Worm (Caenorhabditis elegans) whole organism, late embryonic: Measurements from ENCODE around the gene cyp-33C4.

ENCODE experiments used
- ama-1 ChIP-seq: fragments of 150-350 bp; optimal IDR thresholded peaks from 2 replicates; lab custom pipeline; 2014
- ceh-14 ChIP-seq: sonication (generic microtip); optimal IDR thresholded peaks from 2 replicates; lab custom pipeline; 2016; ENCODE audit warnings: missing genotype, missing genetic modification characterization, missing compliant biosample characterization
- ceh-45 ChIP-seq: fragments of 200-800 bp; sonication (Bioruptor generic); IDR thresholded peaks from 2 replicates; pipeline ENCODE4 v1.3.6; 2022; ENCODE audit warnings: missing genetic modification reagents, missing genetic modification characterization, missing compliant biosample characterization
- hlh-6 ChIP-seq: sonication (generic microtip); optimal IDR thresholded peaks from 2 replicates; lab custom pipeline; 2016; ENCODE audit warnings: missing genotype, missing genetic modification characterization, missing compliant biosample characterization
- madf-2 ChIP-seq: sonication (generic microtip); optimal IDR thresholded peaks from 2 replicates; lab custom pipeline; 2017; ENCODE audit warnings: missing genetic modification characterization, missing compliant biosample characterization
- odd-2 ChIP-seq: sonication (generic microtip); optimal IDR thresholded peaks from 2 replicates; lab custom pipeline; 2017; ENCODE audit warnings: antibody characterized with exemption, mild to moderate bottlenecking, missing genetic modification characterization, missing compliant biosample characterization
- pag-3 ChIP-seq: sonication (generic microtip); optimal IDR thresholded peaks from 2 replicates; lab custom pipeline; 2016; ENCODE audit warnings: missing compliant biosample characterization, missing genetic modification characterization, borderline replicate concordance
- pha-2 ChIP-seq: sonication (generic microtip); optimal IDR thresholded peaks from 2 replicates; lab custom pipeline; 2017; ENCODE audit warnings: mild to moderate bottlenecking, missing genetic modification characterization, missing compliant biosample characterization
- sox-4 ChIP-seq: sonication (generic microtip); optimal IDR thresholded peaks from 2 replicates; lab custom pipeline; 2017; ENCODE audit warnings: mild to moderate bottlenecking, missing genetic modification characterization, inconsistent platforms, missing compliant biosample characterization
- unc-3 ChIP-seq, 2 experiments: fragments of 200-800 bp in 1 of 2; sonication (Bioruptor generic) in 1 of 2; sonication (generic microtip) in 1 of 2; conservative IDR thresholded peaks in 1 of 2; optimal IDR thresholded peaks in 1 of 2; 2 replicates each; pipeline versions ENCODE4 v1.3.6 to Lab custom; 2016 to 2022; ENCODE audit warnings: missing compliant biosample characterization in 2 of 2, missing genetic modification characterization in 2 of 2, missing genetic modification reagents in 1 of 2

cyp-33C4 gene

ce11 chrV:2285107-2285506 lies 49.2 kb downstream of the cyp-33C4 start, which contains the start of gene nhr-227:
TSS of gene nhr-227 (plus strand) at chrV:2285432.
- TF ChIP-seq unc-3 (GFP tag; conservative IDR thresholded peaks at IDR 0.05; lab: Robert Waterston, UW) (no peak), unc-3 (tag; optimal IDR thresholded peaks at IDR 0.05; lab: Kevin White, UChicago) (no peak), sox-4 (tag; lab: Kevin White, UChicago) (no peak), ceh-45 (GFP tag; lab: Robert Waterston, UW) (no peak), ama-1 (lab: Kevin White, UChicago) (no peak), ceh-14 (no peak), odd-2 (no peak), hlh-6 (tag; lab: Kevin White, UChicago) (no peak), madf-2 (no peak), pag-3 (tag; lab: Kevin White, UChicago) (no peak), pha-2 (no peak)
- TF ChIP-seq, all 69 proteins: peak for 0
